Worm (Caenorhabditis elegans) whole organism, late embryonic: ENCODE data around the gene frl-1.

Experiments
- C08G9.2 ChIP-seq: sonication (generic microtip); optimal IDR thresholded peaks from 2 replicates; lab custom pipeline; 2016; ENCODE audit warnings: mild to moderate bottlenecking, missing genetic modification characterization, moderate library complexity, missing compliant biosample characterization
- C38D4.7 ChIP-seq: fragments of 200-800 bp; sonication (Bioruptor generic); optimal IDR thresholded peaks from 2 replicates; lab custom pipeline; 2018; ENCODE audit warnings: mild to moderate bottlenecking, missing genetic modification characterization, moderate library complexity, missing compliant biosample characterization
- T23F11.4 ChIP-seq: fragments of 200-800 bp; sonication (Bioruptor generic); optimal IDR thresholded peaks from 2 replicates; lab custom pipeline; 2018; ENCODE audit warnings: mild to moderate bottlenecking, missing genetic modification characterization, missing compliant biosample characterization
- Y22D7AL.16 ChIP-seq: sonication (generic microtip); optimal IDR thresholded peaks from 2 replicates; lab custom pipeline; 2016; ENCODE audit warnings: missing genetic modification characterization, missing compliant biosample characterization
- ama-1 ChIP-seq: fragments of 150-350 bp; optimal IDR thresholded peaks from 2 replicates; lab custom pipeline; 2014
- ceh-14 ChIP-seq: sonication (generic microtip); optimal IDR thresholded peaks from 2 replicates; lab custom pipeline; 2016; ENCODE audit warnings: missing genotype, missing genetic modification characterization, missing compliant biosample characterization
- ceh-18 ChIP-seq: sonication (generic microtip); optimal IDR thresholded peaks from 2 replicates; lab custom pipeline; 2016; ENCODE audit warnings: missing genetic modification characterization, missing compliant biosample characterization
- ceh-19 ChIP-seq: fragments of 200-800 bp; sonication (Bioruptor generic); optimal IDR thresholded peaks from 2 replicates; lab custom pipeline; 2018; ENCODE audit warnings: mild to moderate bottlenecking, missing genetic modification characterization, missing compliant biosample characterization
- ceh-22 ChIP-seq: sonication (generic microtip); optimal IDR thresholded peaks from 2 replicates; lab custom pipeline; 2017; ENCODE audit warnings: missing biosample characterization, missing genetic modification characterization
- ceh-34 ChIP-seq: sonication (generic microtip); optimal IDR thresholded peaks from 2 replicates; lab custom pipeline; 2016; ENCODE audit warnings: mild to moderate bottlenecking, missing genetic modification characterization, missing compliant biosample characterization
- ceh-48 ChIP-seq: sonication (generic microtip); optimal IDR thresholded peaks from 2 replicates; lab custom pipeline; 2016; ENCODE audit warnings: missing genetic modification characterization, inconsistent platforms, missing compliant biosample characterization
- ceh-6 ChIP-seq: fragments of 200-800 bp; sonication (Bioruptor generic); optimal IDR thresholded peaks from 2 replicates; lab custom pipeline; 2018; ENCODE audit warnings: mild to moderate bottlenecking, missing genetic modification characterization, missing compliant biosample characterization
- ceh-9 ChIP-seq: sonication (generic microtip); optimal IDR thresholded peaks from 2 replicates; lab custom pipeline; 2016; ENCODE audit warnings: mild to moderate bottlenecking, missing genetic modification characterization, inconsistent platforms, missing compliant biosample characterization
- dve-1 ChIP-seq: sonication (generic microtip); optimal IDR thresholded peaks from 2 replicates; lab custom pipeline; 2017; ENCODE audit warnings: antibody characterized with exemption, mild to moderate bottlenecking, missing genetic modification characterization, missing compliant biosample characterization
- elt-4 ChIP-seq: sonication (generic microtip); optimal IDR thresholded peaks from 2 replicates; lab custom pipeline; 2016; ENCODE audit warnings: missing genetic modification characterization, missing compliant biosample characterization
- ets-4 ChIP-seq: sonication (generic microtip); optimal IDR thresholded peaks from 2 replicates; lab custom pipeline; 2016; ENCODE audit warnings: missing genetic modification characterization, missing compliant biosample characterization
- fkh-10 ChIP-seq: fragments of 150-350 bp; optimal IDR thresholded peaks from 2 replicates; lab custom pipeline; 2014; ENCODE audit warnings: missing biosample characterization, missing genetic modification reagents, missing genetic modification characterization
- fkh-6 ChIP-seq: sonication (generic microtip); optimal IDR thresholded peaks from 2 replicates; lab custom pipeline; 2016; ENCODE audit warnings: missing genetic modification characterization, missing compliant biosample characterization
- gmeb-2 ChIP-seq: sonication (generic microtip); optimal IDR thresholded peaks from 2 replicates; lab custom pipeline; 2016; ENCODE audit warnings: missing genetic modification characterization, inconsistent platforms, missing compliant biosample characterization
- hlh-13 ChIP-seq: fragments of 200-800 bp; sonication (Bioruptor generic); optimal IDR thresholded peaks from 2 replicates; lab custom pipeline; 2018; ENCODE audit warnings: mild to moderate bottlenecking, missing genetic modification characterization, missing compliant biosample characterization
- hlh-15 ChIP-seq: sonication (generic microtip); optimal IDR thresholded peaks from 2 replicates; lab custom pipeline; 2016; ENCODE audit warnings: missing genetic modification characterization, missing compliant biosample characterization
- hlh-8 ChIP-seq: sonication (generic microtip); optimal IDR thresholded peaks from 2 replicates; lab custom pipeline; 2016; ENCODE audit warnings: missing genotype, missing genetic modification characterization, missing compliant biosample characterization
- lim-6 ChIP-seq: sonication (generic microtip); optimal IDR thresholded peaks from 2 replicates; lab custom pipeline; 2016; ENCODE audit warnings: missing genetic modification characterization, missing compliant biosample characterization
- lin-11 ChIP-seq: fragments of 200-800 bp; sonication (Bioruptor generic); optimal IDR thresholded peaks from 2 replicates; lab custom pipeline; 2018; ENCODE audit warnings: mild to moderate bottlenecking, missing genetic modification characterization, missing compliant biosample characterization
- madf-2 ChIP-seq: sonication (generic microtip); optimal IDR thresholded peaks from 2 replicates; lab custom pipeline; 2017; ENCODE audit warnings: missing genetic modification characterization, missing compliant biosample characterization
- nfya-1 ChIP-seq: sonication (generic microtip); optimal IDR thresholded peaks from 2 replicates; lab custom pipeline; 2017; ENCODE audit warnings: missing genetic modification characterization, mild to moderate bottlenecking, missing compliant biosample characterization, antibody characterized with exemption, moderate library complexity
- nhr-11 ChIP-seq: fragments of 150-350 bp; optimal IDR thresholded peaks from 2 replicates; lab custom pipeline; 2014; ENCODE audit warnings: missing biosample characterization, missing genetic modification characterization
- nhr-232 ChIP-seq: sonication (generic microtip); optimal IDR thresholded peaks from 2 replicates; lab custom pipeline; 2016; ENCODE audit warnings: missing genetic modification characterization, missing compliant biosample characterization
- pag-3 ChIP-seq: sonication (generic microtip); optimal IDR thresholded peaks from 2 replicates; lab custom pipeline; 2016; ENCODE audit warnings: missing compliant biosample characterization, missing genetic modification characterization, borderline replicate concordance
- pax-1 ChIP-seq: fragments of 150-350 bp; optimal IDR thresholded peaks from 2 replicates; lab custom pipeline; 2014; ENCODE audit warnings: missing biosample characterization, missing genetic modification characterization
- pha-4 ChIP-seq: fragments of 150-350 bp; optimal IDR thresholded peaks from 2 replicates; lab custom pipeline; 2018; ENCODE audit warnings: missing biosample characterization, missing genetic modification reagents, missing genetic modification characterization
- pqm-1 ChIP-seq: sonication (generic microtip); optimal IDR thresholded peaks from 2 replicates; lab custom pipeline; 2016; ENCODE audit warnings: missing genetic modification characterization, missing compliant biosample characterization
- pros-1 ChIP-seq: fragments of 150-350 bp; optimal IDR thresholded peaks from 2 replicates; lab custom pipeline; 2014; ENCODE audit warnings: missing biosample characterization, missing genetic modification reagents, missing genetic modification characterization
- sox-2 ChIP-seq: fragments of 200-800 bp; sonication (Bioruptor generic); IDR thresholded peaks from 2 replicates; pipeline ENCODE4 v1.3.6; 2022; ENCODE audit warnings: missing genetic modification reagents, missing genetic modification characterization, missing compliant biosample characterization
- ttx-3 ChIP-seq: sonication (generic microtip); optimal IDR thresholded peaks from 2 replicates; lab custom pipeline; 2016; ENCODE audit warnings: missing genetic modification reagents, missing genetic modification characterization, missing compliant biosample characterization
- unc-42 ChIP-seq: sonication (generic microtip); optimal IDR thresholded peaks from 2 replicates; lab custom pipeline; 2016; ENCODE audit warnings: missing genotype, missing genetic modification characterization, missing compliant biosample characterization
- unc-55 ChIP-seq: sonication (generic microtip); optimal IDR thresholded peaks from 2 replicates; lab custom pipeline; 2017; ENCODE audit warnings: missing biosample characterization, missing genetic modification reagents, missing genetic modification characterization
- ztf-16 ChIP-seq: sonication (generic microtip); optimal IDR thresholded peaks from 2 replicates; lab custom pipeline; 2017; ENCODE audit warnings: missing genetic modification characterization, missing compliant biosample characterization

Gene frl-1

ce11 chrIII:2105935-2106334, 18.0 kb upstream of the frl-1 start:
- no peak for TF ChIP-seq unc-55 (GFP tag; lab: Kevin White, UChicago)
- no peak for TF ChIP-seq hlh-15
- no peak for TF ChIP-seq fkh-6 (tag; lab: Kevin White, UChicago)
- no peak for TF ChIP-seq ceh-19
- TF ChIP-seq nhr-11 (tag; lab: Kevin White, UChicago), result no peak
- TF ChIP-seq elt-4 (tag; lab: Kevin White, UChicago), result no peak
- TF ChIP-seq ztf-16 (tag; lab: Kevin White, UChicago), result no peak
- no peak for TF ChIP-seq unc-42
- TF ChIP-seq gmeb-2 (tag; lab: Kevin White, UChicago), result no peak
- no peak for TF ChIP-seq dve-1 (tag; lab: Kevin White, UChicago)
- no peak for TF ChIP-seq T23F11.4 (GFP tag; lab: Kevin White, UChicago)
- no peak for TF ChIP-seq madf-2
- TF ChIP-seq nhr-232 (tag; lab: Kevin White, UChicago), result no peak
- no peak for TF ChIP-seq ets-4 (tag; lab: Kevin White, UChicago)

- TF ChIP-seq C08G9.2 (tag; lab: Kevin White, UChicago), result no peak
- no peak for TF ChIP-seq nhr-11 (tag; lab: Kevin White, UChicago)
- TF ChIP-seq nfya-1 (tag; lab: Kevin White, UChicago), result no peak
- TF ChIP-seq unc-42, result no peak
- no peak for TF ChIP-seq ceh-9 (tag; lab: Kevin White, UChicago)
- TF ChIP-seq madf-2, result no peak
- no peak for TF ChIP-seq T23F11.4 (GFP tag; lab: Kevin White, UChicago)
- TF ChIP-seq ceh-48 (tag; lab: Kevin White, UChicago), result no peak
- no peak for TF ChIP-seq C38D4.7
- no peak for TF ChIP-seq ceh-6 (GFP tag; lab: Kevin White, UChicago)
- TF ChIP-seq fkh-10 (GFP tag; lab: Kevin White, UChicago), result no peak
- no peak for TF ChIP-seq unc-55 (GFP tag; lab: Kevin White, UChicago)
- TF ChIP-seq hlh-13, result no peak
- TF ChIP-seq ceh-14, result no peak
- no peak for TF ChIP-seq Y22D7AL.16 (tag; lab: Kevin White, UChicago)
- TF ChIP-seq sox-2 (GFP tag; lab: Robert Waterston, UW), result no peak
- no peak for TF ChIP-seq pros-1
- TF ChIP-seq hlh-15, result no peak
- TF ChIP-seq lin-11 (tag; lab: Kevin White, UChicago), result no peak
- no peak for TF ChIP-seq pag-3 (tag; lab: Kevin White, UChicago)
These were observed 13.7 kb upstream of the frl-1 start, which contains the start of gene Y48G9A.7 for ce11 chrIII:2110249-2110648. Gene Y48G9A.7 (plus strand): TSS chrIII:2110549.

ce11 chrIII:2111376-2111775, 12.6 kb upstream of the frl-1 start:
- no peak for TF ChIP-seq ceh-18 (tag; lab: Kevin White, UChicago)
- TF ChIP-seq ama-1 (lab: Kevin White, UChicago), result no peak
- no peak for TF ChIP-seq lin-11 (tag; lab: Kevin White, UChicago)
- TF ChIP-seq unc-55 (GFP tag; lab: Kevin White, UChicago), result no peak
- no peak for TF ChIP-seq fkh-10 (GFP tag; lab: Kevin White, UChicago)
- no peak for TF ChIP-seq hlh-15
- TF ChIP-seq ztf-16 (tag; lab: Kevin White, UChicago), result no peak
- TF ChIP-seq lim-6 (tag; lab: Kevin White, UChicago), result no peak
- no peak for TF ChIP-seq dve-1 (tag; lab: Kevin White, UChicago)
- no peak for TF ChIP-seq pros-1
- TF ChIP-seq C38D4.7, result no peak
- no peak for TF ChIP-seq T23F11.4 (GFP tag; lab: Kevin White, UChicago)

ce11 chrIII:2112009-2112408, 11.9 kb upstream of the frl-1 start:
- no peak for TF ChIP-seq ceh-34 (tag; lab: Kevin White, UChicago)
- TF ChIP-seq pax-1 (tag; lab: Kevin White, UChicago), result no peak
- no peak for TF ChIP-seq T23F11.4 (GFP tag; lab: Kevin White, UChicago)
- no peak for TF ChIP-seq ceh-22 (tag; lab: Kevin White, UChicago)
- TF ChIP-seq pha-4 (tag; lab: Kevin White, UChicago), result no peak
- no peak for TF ChIP-seq nhr-11 (tag; lab: Kevin White, UChicago)
- TF ChIP-seq C08G9.2 (tag; lab: Kevin White, UChicago), result no peak
- no peak for TF ChIP-seq ttx-3 (tag; lab: Kevin White, UChicago)
- TF ChIP-seq pqm-1, result no peak
- TF ChIP-seq hlh-8 (tag; lab: Kevin White, UChicago), result no peak
- TF ChIP-seq, all 69 proteins: peak for 0
